Worm (Caenorhabditis elegans): ENCODE measurements around the gene srx-122.

srx-122 gene

ce11 chrV:3332023-3332422 lies 34.4 kb upstream of the srx-122 start, which contains the start of gene C17B7.9:
Gene C17B7.9, minus strand, starts transcription at chrV:3332123.
- TF ChIP-seq nhr-77 (tag; optimal IDR thresholded peaks at IDR 0.05) (no peak), ztf-4 (tag; optimal IDR thresholded peaks at IDR 0.05) (no peak), ztf-11 (tag; optimal IDR thresholded peaks at IDR 0.05) (no peak), egl-27 (tag; optimal IDR thresholded peaks at IDR 0.05) (no peak), lin-35 (GFP tag; optimal IDR thresholded peaks at IDR 0.05) (no peak), mab-9 (GFP tag; IDR thresholded peaks at IDR 0.05) (no peak), pqm-1 (tag; optimal IDR thresholded peaks at IDR 0.05) (no peak), nhr-47 (tag; optimal IDR thresholded peaks at IDR 0.05) (no peak), vab-15 (tag; optimal IDR thresholded peaks at IDR 0.05) (no peak), jun-1 (tag; optimal IDR thresholded peaks at IDR 0.05) (no peak), grh-1 (GFP tag; IDR thresholded peaks at IDR 0.05) (no peak), unc-30 (tag; optimal IDR thresholded peaks at IDR 0.05) (no peak), tlp-1 (tag; optimal IDR thresholded peaks at IDR 0.05) (no peak), ceh-82 (tag; optimal IDR thresholded peaks at IDR 0.05) (no peak)

ce11 chrV:3324178-3324577 lies 26.5 kb upstream of the srx-122 start, which contains the start of gene C17B7.8:
Gene C17B7.8, minus strand, starts transcription at chrV:3324278.
- TF ChIP-seq aly-2 (tag; optimal IDR thresholded peaks at IDR 0.05) (no peak), elt-3 (tag; optimal IDR thresholded peaks at IDR 0.05) (no peak), nhr-28 (tag; optimal IDR thresholded peaks at IDR 0.05) (no peak), lin-39 (tag; optimal IDR thresholded peaks at IDR 0.05) (no peak), ces-1 (GFP tag; optimal IDR thresholded peaks at IDR 0.05) (no peak)

- TF ChIP-seq dpl-1 (GFP tag; optimal IDR thresholded peaks at IDR 0.05) (no peak), alr-1 (tag; optimal IDR thresholded peaks at IDR 0.05; ENCODE audit: borderline replicate concordance) (no peak), lin-35 (GFP tag; optimal IDR thresholded peaks at IDR 0.05) (no peak)
Measured at ce11 chrV:3320432-3320831, 22.8 kb upstream of the srx-122 start, which contains the start of gene C17B7.14. Gene C17B7.14, minus strand, starts transcription at chrV:3320532.

ce11 chrV:3320005-3320404 lies 22.3 kb upstream of the srx-122 start, which contains the start of gene F35F10.14:
Gene F35F10.14, minus strand, starts transcription at chrV:3320105.
- no peak for TF ChIP-seq egl-13 (tag; optimal IDR thresholded peaks at IDR 0.05)
- TF ChIP-seq pqm-1 (tag; optimal IDR thresholded peaks at IDR 0.05) = no peak
- TF ChIP-seq unc-98 (GFP tag; IDR thresholded peaks at IDR 0.05) = no peak
- no peak for TF ChIP-seq hlh-4 (tag; optimal IDR thresholded peaks at IDR 0.05)
- no peak for TF ChIP-seq aly-2 (tag; optimal IDR thresholded peaks at IDR 0.05)
- no peak for TF ChIP-seq elt-3 (tag; optimal IDR thresholded peaks at IDR 0.05)
- no peak for TF ChIP-seq zip-4 (GFP tag; optimal IDR thresholded peaks at IDR 0.05)
- TF ChIP-seq lin-13 (GFP tag; optimal IDR thresholded peaks at IDR 0.05) = no peak
- no peak for TF ChIP-seq nhr-76 (tag; optimal IDR thresholded peaks at IDR 0.05)
- TF ChIP-seq fos-1 (tag; optimal IDR thresholded peaks at IDR 0.05) = no peak
- no peak for TF ChIP-seq lsy-2 (tag; optimal IDR thresholded peaks at IDR 0.05)
- TF ChIP-seq isw-1 (GFP tag; IDR thresholded peaks at IDR 0.05) = no peak
- no peak for TF ChIP-seq ceh-63 (GFP tag; optimal IDR thresholded peaks at IDR 0.05)
- no peak for TF ChIP-seq ceh-82 (tag; optimal IDR thresholded peaks at IDR 0.05)
- TF ChIP-seq nhr-84 (tag; optimal IDR thresholded peaks at IDR 0.05) = no peak
- TF ChIP-seq zag-1 (tag; optimal IDR thresholded peaks at IDR 0.05) = no peak

ce11 chrV:3318975-3319374 lies 21.3 kb upstream of the srx-122 start, which contains the start of gene F35F10.13:
Gene F35F10.13, minus strand, starts transcription at chrV:3319075.
- no peak for TF ChIP-seq nhr-20 (tag; optimal IDR thresholded peaks at IDR 0.05)
- TF ChIP-seq ztf-11 (tag; optimal IDR thresholded peaks at IDR 0.05) = no peak
- TF ChIP-seq fos-1 (tag; optimal IDR thresholded peaks at IDR 0.05) = no peak
- TF ChIP-seq isw-1 (GFP tag; IDR thresholded peaks at IDR 0.05) = no peak
- TF ChIP-seq nhr-77 (tag; optimal IDR thresholded peaks at IDR 0.05) = no peak
- no peak for TF ChIP-seq pag-3 (tag; optimal IDR thresholded peaks at IDR 0.05; ENCODE audit: borderline replicate concordance, insufficient read depth)
- TF ChIP-seq zag-1 (tag; optimal IDR thresholded peaks at IDR 0.05) = no peak
- TF ChIP-seq elt-3 (tag; optimal IDR thresholded peaks at IDR 0.05) = no peak
- TF ChIP-seq snpc-4 (tag; optimal IDR thresholded peaks at IDR 0.05) = no peak
- no peak for TF ChIP-seq C16A3.4 (tag; optimal IDR thresholded peaks at IDR 0.05)
- TF ChIP-seq nhr-85 (tag) = no peak
- no peak for TF ChIP-seq mep-1 (tag; optimal IDR thresholded peaks at IDR 0.05)
- no peak for TF ChIP-seq egl-27 (tag; optimal IDR thresholded peaks at IDR 0.05)
- TF ChIP-seq ceh-88 (GFP tag; IDR thresholded peaks at IDR 0.05) = no peak
- no peak for TF ChIP-seq lir-3 (tag; optimal IDR thresholded peaks at IDR 0.05; ENCODE audit: poor library complexity)
- no peak for TF ChIP-seq egl-13 (tag; optimal IDR thresholded peaks at IDR 0.05)
- TF ChIP-seq mef-2 (tag; optimal IDR thresholded peaks at IDR 0.05) = no peak

Data from whole organism, L1 larva.